Worm (Caenorhabditis elegans) whole organism, early embryonic: Measurements from ENCODE around the gene F55E10.4.

ENCODE experiments used
- B0310.2 ChIP-seq: sonication (generic microtip); optimal IDR thresholded peaks from 2 replicates; lab custom pipeline; 2016; ENCODE audit warnings: mild to moderate bottlenecking, missing genetic modification characterization, missing compliant biosample characterization
- F13C5.2 ChIP-seq: sonication (generic microtip); optimal IDR thresholded peaks from 2 replicates; lab custom pipeline; 2017; ENCODE audit warnings: mild to moderate bottlenecking, missing genetic modification characterization, inconsistent platforms, missing compliant biosample characterization
- aly-1 ChIP-seq: sonication (generic microtip); optimal IDR thresholded peaks from 2 replicates; lab custom pipeline; 2016; ENCODE audit warnings: missing genetic modification characterization, missing compliant biosample characterization
- ama-1 ChIP-seq: fragments of 150-350 bp; optimal IDR thresholded peaks from 2 replicates; lab custom pipeline; 2014
- ceh-13 ChIP-seq: fragments of 200-800 bp; sonication (Bioruptor generic); optimal IDR thresholded peaks from 2 replicates; lab custom pipeline; 2018; ENCODE audit warnings: mild to moderate bottlenecking, missing genetic modification characterization, missing compliant biosample characterization
- ceh-36 ChIP-seq: sonication (generic microtip); optimal IDR thresholded peaks from 2 replicates; lab custom pipeline; 2016; ENCODE audit warnings: missing genetic modification characterization, inconsistent platforms, missing compliant biosample characterization
- ets-7 ChIP-seq: sonication (generic microtip); optimal IDR thresholded peaks from 2 replicates; lab custom pipeline; 2016; ENCODE audit warnings: missing genotype, missing genetic modification characterization, missing compliant biosample characterization
- flt-1 ChIP-seq: fragments of 200-800 bp; sonication (Bioruptor generic); IDR thresholded peaks from 2 replicates; pipeline ENCODE4 v1.3.6; 2022; ENCODE audit warnings: missing genetic modification characterization, missing compliant biosample characterization
- hmbx-1 ChIP-seq: sonication (generic microtip); optimal IDR thresholded peaks from 2 replicates; lab custom pipeline; 2016; ENCODE audit warnings: mild to moderate bottlenecking, missing genetic modification characterization, missing compliant biosample characterization
- hmg-4 ChIP-seq: fragments of 200-800 bp; sonication (Bioruptor generic); optimal IDR thresholded peaks from 2 replicates; lab custom pipeline; 2018; ENCODE audit warnings: mild to moderate bottlenecking, missing genetic modification characterization, missing compliant biosample characterization
- hnd-1 ChIP-seq: sonication (generic microtip); optimal IDR thresholded peaks from 2 replicates; lab custom pipeline; 2016; ENCODE audit warnings: missing genetic modification characterization, missing compliant biosample characterization
- pes-1 ChIP-seq: fragments of 200-800 bp; sonication (Bioruptor generic); IDR thresholded peaks from 2 replicates; pipeline ENCODE4 v1.3.6; 2022; ENCODE audit warnings: missing genetic modification reagents, missing genetic modification characterization, missing compliant biosample characterization
- scrt-1 ChIP-seq: fragments of 200-800 bp; sonication (Bioruptor generic); IDR thresholded peaks from 2 replicates; pipeline ENCODE4 v1.3.6; 2022; ENCODE audit warnings: missing genetic modification characterization, missing compliant biosample characterization
- sea-1 ChIP-seq: fragments of 200-800 bp; sonication (Bioruptor generic); conservative IDR thresholded peaks from 2 replicates; pipeline ENCODE4 v1.3.6; 2022; ENCODE audit warnings: missing genetic modification characterization, missing compliant biosample characterization
- tbx-11 ChIP-seq: fragments of 200-800 bp; sonication (Bioruptor generic); IDR thresholded peaks from 2 replicates; pipeline ENCODE4 v1.3.6; 2022; ENCODE audit warnings: missing genetic modification characterization, missing compliant biosample characterization
- tbx-37 ChIP-seq: fragments of 200-800 bp; sonication (Bioruptor generic); conservative IDR thresholded peaks from 2 replicates; pipeline ENCODE4 v1.3.6; 2022; ENCODE audit warnings: missing genetic modification reagents, missing genetic modification characterization, missing compliant biosample characterization
- tra-4 ChIP-seq: sonication (generic microtip); optimal IDR thresholded peaks from 2 replicates; lab custom pipeline; 2017; ENCODE audit warnings: missing genetic modification characterization, missing compliant biosample characterization

The F55E10.4 gene

DNA sequence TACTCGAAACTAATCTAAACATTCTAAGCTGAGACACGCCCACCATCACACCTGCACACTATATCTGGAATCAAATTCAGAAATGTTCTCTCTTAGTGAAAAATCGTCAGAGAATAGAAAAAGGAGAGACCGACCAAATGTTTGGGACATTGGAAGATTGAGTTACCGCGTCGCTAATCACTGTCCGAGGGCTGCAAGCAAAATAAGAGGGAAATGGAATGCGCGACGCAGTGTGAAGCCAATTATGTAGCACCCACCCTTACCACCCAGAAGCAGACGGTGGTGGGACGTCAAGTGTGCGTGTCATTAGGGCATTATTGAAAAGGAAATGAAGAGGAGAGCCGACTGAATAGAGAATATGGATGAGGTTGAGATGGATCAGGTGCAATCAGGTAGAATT, 16.1 kb downstream of the F55E10.4 start:
- no peak for TF ChIP-seq hnd-1 (tag; lab: Kevin White, UChicago)
- no peak for TF ChIP-seq ceh-13 (GFP tag; lab: Kevin White, UChicago)
- TF ChIP-seq ama-1 (lab: Kevin White, UChicago): no peak
- no peak for TF ChIP-seq F13C5.2
- TF ChIP-seq ceh-36 (tag; lab: Kevin White, UChicago): no peak
- TF ChIP-seq sea-1 (GFP tag; lab: Robert Waterston, UW): no peak
- no peak for TF ChIP-seq tra-4 (tag; lab: Kevin White, UChicago)
- TF ChIP-seq pes-1 (GFP tag; lab: Robert Waterston, UW): no peak
- no peak for TF ChIP-seq B0310.2
- TF ChIP-seq scrt-1 (GFP tag; lab: Robert Waterston, UW): no peak
- no peak for TF ChIP-seq hmbx-1 (tag; lab: Kevin White, UChicago)
- TF ChIP-seq ets-7 (tag; lab: Kevin White, UChicago): no peak
- no peak for TF ChIP-seq tbx-11
- TF ChIP-seq flt-1 (GFP tag; lab: Robert Waterston, UW): no peak
- TF ChIP-seq tbx-37 (GFP tag; lab: Robert Waterston, UW): no peak
- TF ChIP-seq hmg-4 (GFP tag; lab: Kevin White, UChicago): no peak
- no peak for TF ChIP-seq aly-1

DNA sequence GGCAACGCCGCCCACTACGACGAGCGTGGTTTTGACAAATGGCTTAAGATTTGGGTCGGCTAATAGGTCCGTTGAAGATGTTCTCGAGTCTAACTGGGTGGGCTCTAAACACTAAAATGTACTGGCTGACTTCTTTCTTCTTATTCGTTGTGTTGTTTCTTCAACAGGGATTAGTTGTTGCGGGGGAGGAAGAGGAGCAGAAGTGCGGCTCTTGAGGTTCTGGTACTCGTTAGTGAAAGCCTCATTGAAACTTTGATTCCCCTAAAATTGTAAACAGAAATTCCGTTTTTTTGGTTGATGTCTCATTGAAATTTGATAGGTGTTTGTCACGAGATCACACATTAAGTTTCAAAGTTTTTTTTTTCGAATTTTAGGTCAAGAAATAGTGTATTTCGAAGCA, 17.0 kb downstream of the F55E10.4 start:
- TF ChIP-seq ama-1 (lab: Kevin White, UChicago) (no peak), B0310.2 (no peak)

DNA sequence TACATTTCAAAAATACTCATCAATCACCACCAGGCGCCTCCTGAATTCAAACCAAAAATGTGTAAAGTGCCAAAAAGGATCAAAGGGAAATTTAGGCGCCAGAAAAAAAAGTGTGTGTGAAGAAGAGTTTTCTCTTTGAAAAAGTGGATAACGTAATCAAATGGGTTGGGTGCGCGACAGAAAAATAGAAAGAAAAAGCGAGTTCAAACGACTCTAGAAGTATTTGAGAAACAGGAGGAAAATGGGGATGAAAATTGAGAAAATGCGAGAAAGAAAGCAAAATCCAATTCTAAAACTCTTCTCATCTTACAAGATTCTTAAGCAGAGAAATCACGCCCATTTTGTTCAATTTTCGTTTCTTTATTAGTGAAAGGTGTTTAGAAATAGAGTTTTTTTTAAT, 19.2 kb downstream of the F55E10.4 start:
- TF ChIP-seq ets-7 (tag; lab: Kevin White, UChicago) (no peak), ceh-36 (tag; lab: Kevin White, UChicago) (no peak), tbx-11 (no peak), hmbx-1 (tag; lab: Kevin White, UChicago) (no peak), hmg-4 (GFP tag; lab: Kevin White, UChicago) (no peak), ama-1 (lab: Kevin White, UChicago) (no peak), hnd-1 (tag; lab: Kevin White, UChicago) (no peak), tra-4 (tag; lab: Kevin White, UChicago) (no peak), tbx-37 (GFP tag; lab: Robert Waterston, UW) (no peak), B0310.2 (no peak), aly-1 (no peak), F13C5.2 (no peak), flt-1 (GFP tag; lab: Robert Waterston, UW) (no peak), sea-1 (GFP tag; lab: Robert Waterston, UW) (no peak), ceh-13 (GFP tag; lab: Kevin White, UChicago) (no peak), scrt-1 (GFP tag; lab: Robert Waterston, UW) (no peak), pes-1 (GFP tag; lab: Robert Waterston, UW) (no peak)

DNA sequence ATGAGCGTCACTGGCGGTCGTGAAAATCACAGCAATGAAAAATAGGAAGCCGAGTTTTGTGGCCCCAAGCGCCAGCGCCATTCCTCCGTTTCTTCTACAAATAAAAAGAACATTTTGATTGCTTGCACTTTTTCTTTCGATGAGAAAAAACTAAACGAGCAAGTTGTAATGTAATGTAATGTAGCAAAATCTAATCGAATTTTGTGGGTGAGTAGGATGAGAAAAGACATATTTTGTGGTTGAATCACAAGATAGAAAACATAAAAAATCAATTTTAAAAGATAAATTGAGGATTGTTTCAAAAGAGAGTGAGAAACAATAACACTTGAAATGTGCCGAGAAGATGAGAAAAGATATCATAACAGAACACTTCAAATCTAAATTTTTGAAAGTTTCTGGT, 20.1 kb downstream of the F55E10.4 start, which contains the start of gene R09F10.5:
R09F10.5 (minus strand) TSS at position 101 of the 400 bp plus-strand sequence.
- TF ChIP-seq scrt-1 (GFP tag; lab: Robert Waterston, UW): no peak

DNA sequence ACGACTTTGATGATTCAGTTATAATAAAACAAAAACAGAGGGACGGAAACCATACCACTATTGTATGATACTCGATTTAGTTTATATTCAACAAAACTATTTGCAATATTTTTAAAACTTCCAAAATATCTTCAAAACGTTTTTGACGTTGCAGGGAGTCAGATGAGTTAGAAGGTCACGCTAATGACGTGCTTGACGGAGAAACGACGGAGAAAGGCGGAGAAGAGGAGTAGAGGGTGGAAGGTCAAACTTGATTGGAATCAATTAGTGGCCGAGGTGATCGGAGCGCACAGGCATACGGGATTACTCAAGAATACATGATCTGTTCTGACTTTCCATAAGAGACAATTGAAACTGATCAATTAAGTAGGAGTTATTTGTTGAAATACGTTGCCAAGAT, 24.9 kb downstream of the F55E10.4 start:
- TF ChIP-seq tra-4 (tag; lab: Kevin White, UChicago) (no peak), tbx-11 (no peak)

DNA sequence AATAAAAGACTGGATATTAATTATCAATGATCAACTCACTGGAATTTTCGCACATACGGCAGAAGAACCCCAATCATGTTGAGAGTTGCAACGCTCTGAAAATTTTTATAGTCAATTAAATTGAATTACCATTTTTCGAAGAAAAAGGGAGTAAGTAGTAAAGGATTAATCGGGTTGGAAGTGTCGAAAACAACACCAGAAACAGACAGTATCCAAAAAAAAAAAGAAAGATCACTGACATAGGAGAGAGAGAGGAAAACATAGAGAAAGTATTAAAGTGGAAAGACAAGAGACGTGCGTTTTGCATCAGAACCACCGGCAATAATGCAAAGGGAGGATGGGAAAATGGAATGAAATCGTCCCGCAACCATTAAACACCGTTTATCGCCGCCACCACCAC, 25.4 kb downstream of the F55E10.4 start, which contains the start of gene inx-5:
inx-5 (minus strand) TSS at position 101 of the 400 bp plus-strand sequence.
- TF ChIP-seq sea-1 (GFP tag; lab: Robert Waterston, UW): no peak
- TF ChIP-seq scrt-1 (GFP tag; lab: Robert Waterston, UW): no peak
- no peak for TF ChIP-seq B0310.2
- TF ChIP-seq hmg-4 (GFP tag; lab: Kevin White, UChicago): no peak
- no peak for TF ChIP-seq ceh-36 (tag; lab: Kevin White, UChicago)

DNA sequence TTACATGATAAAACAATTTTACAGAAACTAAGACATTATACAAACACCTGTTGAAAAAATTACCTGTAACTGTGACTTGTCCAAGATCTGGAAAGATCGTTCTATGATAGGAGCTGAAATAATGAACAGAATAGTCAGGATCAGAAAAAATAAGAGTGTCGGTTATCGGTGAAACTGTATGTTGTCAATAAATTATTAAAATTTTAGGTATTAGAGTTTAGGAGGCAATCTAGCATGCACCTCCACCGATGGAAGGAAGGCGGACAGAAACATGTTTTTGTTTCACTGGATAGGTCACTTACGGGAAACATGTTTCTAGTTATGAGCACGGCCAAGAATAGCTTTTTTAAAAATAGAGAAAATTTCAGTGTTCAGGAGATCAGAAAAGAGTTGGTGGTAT, 28.1 kb downstream of the F55E10.4 start, which contains the start of gene ced-13:
ced-13 (minus strand) TSS at position 101 of the 400 bp plus-strand sequence.
- no peak for TF ChIP-seq B0310.2
- no peak for TF ChIP-seq sea-1 (GFP tag; lab: Robert Waterston, UW)
- TF ChIP-seq ets-7 (tag; lab: Kevin White, UChicago): no peak
- no peak for TF ChIP-seq ceh-36 (tag; lab: Kevin White, UChicago)
- no peak for TF ChIP-seq flt-1 (GFP tag; lab: Robert Waterston, UW)
- TF ChIP-seq ceh-13 (GFP tag; lab: Kevin White, UChicago): no peak
- no peak for TF ChIP-seq hmbx-1 (tag; lab: Kevin White, UChicago)
- TF ChIP-seq F13C5.2: no peak
- TF ChIP-seq aly-1: no peak
- TF ChIP-seq pes-1 (GFP tag; lab: Robert Waterston, UW): no peak
- no peak for TF ChIP-seq ama-1 (lab: Kevin White, UChicago)
- no peak for TF ChIP-seq hnd-1 (tag; lab: Kevin White, UChicago)
- no peak for TF ChIP-seq tbx-11
- TF ChIP-seq hmg-4 (GFP tag; lab: Kevin White, UChicago): no peak
- TF ChIP-seq tra-4 (tag; lab: Kevin White, UChicago): no peak
- TF ChIP-seq scrt-1 (GFP tag; lab: Robert Waterston, UW): no peak
- no peak for TF ChIP-seq tbx-37 (GFP tag; lab: Robert Waterston, UW)

DNA sequence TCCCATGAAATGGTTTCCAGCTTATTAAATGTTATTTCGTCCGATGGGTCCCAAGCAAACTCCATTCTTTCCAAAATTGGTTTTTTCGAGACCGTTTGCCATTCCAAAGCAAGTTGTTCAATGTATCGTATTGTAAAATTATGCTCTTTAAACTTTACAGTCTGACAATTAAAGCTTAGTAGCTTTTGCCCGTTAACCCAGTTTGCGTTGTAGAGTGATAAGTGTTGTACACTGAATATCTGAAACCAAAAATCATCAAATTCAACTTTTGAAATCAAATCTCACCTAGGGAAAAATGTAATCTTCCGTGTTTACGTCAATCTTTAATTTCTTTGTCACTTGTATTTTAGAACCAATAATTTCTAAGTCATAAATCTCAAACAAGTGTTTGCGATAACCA, 30.4 kb downstream of the F55E10.4 start:
- TF ChIP-seq ama-1 (lab: Kevin White, UChicago) (no peak), aly-1 (no peak), sea-1 (GFP tag; lab: Robert Waterston, UW) (no peak), hnd-1 (tag; lab: Kevin White, UChicago) (no peak), pes-1 (GFP tag; lab: Robert Waterston, UW) (no peak), tbx-11 (no peak), hmg-4 (GFP tag; lab: Kevin White, UChicago) (no peak), scrt-1 (GFP tag; lab: Robert Waterston, UW) (no peak), ets-7 (tag; lab: Kevin White, UChicago) (no peak), tra-4 (tag; lab: Kevin White, UChicago) (no peak), hmbx-1 (tag; lab: Kevin White, UChicago) (no peak), flt-1 (GFP tag; lab: Robert Waterston, UW) (no peak), F13C5.2 (no peak), B0310.2 (no peak), tbx-37 (GFP tag; lab: Robert Waterston, UW) (no peak), ceh-13 (GFP tag; lab: Kevin White, UChicago) (no peak), ceh-36 (tag; lab: Kevin White, UChicago) (no peak)
